Worm (Caenorhabditis elegans) whole organism, early embryonic: ENCODE results near the gene lpl-1.

Experiments used
- B0310.2 ChIP-seq: sonication (generic microtip); optimal IDR thresholded peaks from 2 replicates; lab custom pipeline; 2016; ENCODE audit warnings: mild to moderate bottlenecking, missing genetic modification characterization, missing compliant biosample characterization
- F13C5.2 ChIP-seq: sonication (generic microtip); optimal IDR thresholded peaks from 2 replicates; lab custom pipeline; 2017; ENCODE audit warnings: mild to moderate bottlenecking, missing genetic modification characterization, inconsistent platforms, missing compliant biosample characterization
- aly-1 ChIP-seq: sonication (generic microtip); optimal IDR thresholded peaks from 2 replicates; lab custom pipeline; 2016; ENCODE audit warnings: missing genetic modification characterization, missing compliant biosample characterization
- ama-1 ChIP-seq: fragments of 150-350 bp; optimal IDR thresholded peaks from 2 replicates; lab custom pipeline; 2014
- ceh-13 ChIP-seq: fragments of 200-800 bp; sonication (Bioruptor generic); optimal IDR thresholded peaks from 2 replicates; lab custom pipeline; 2018; ENCODE audit warnings: mild to moderate bottlenecking, missing genetic modification characterization, missing compliant biosample characterization
- ceh-36 ChIP-seq: sonication (generic microtip); optimal IDR thresholded peaks from 2 replicates; lab custom pipeline; 2016; ENCODE audit warnings: missing genetic modification characterization, inconsistent platforms, missing compliant biosample characterization
- ets-7 ChIP-seq: sonication (generic microtip); optimal IDR thresholded peaks from 2 replicates; lab custom pipeline; 2016; ENCODE audit warnings: missing genotype, missing genetic modification characterization, missing compliant biosample characterization
- flt-1 ChIP-seq: fragments of 200-800 bp; sonication (Bioruptor generic); IDR thresholded peaks from 2 replicates; pipeline ENCODE4 v1.3.6; 2022; ENCODE audit warnings: missing genetic modification characterization, missing compliant biosample characterization
- hmbx-1 ChIP-seq: sonication (generic microtip); optimal IDR thresholded peaks from 2 replicates; lab custom pipeline; 2016; ENCODE audit warnings: mild to moderate bottlenecking, missing genetic modification characterization, missing compliant biosample characterization
- hmg-4 ChIP-seq: fragments of 200-800 bp; sonication (Bioruptor generic); optimal IDR thresholded peaks from 2 replicates; lab custom pipeline; 2018; ENCODE audit warnings: mild to moderate bottlenecking, missing genetic modification characterization, missing compliant biosample characterization
- hnd-1 ChIP-seq: sonication (generic microtip); optimal IDR thresholded peaks from 2 replicates; lab custom pipeline; 2016; ENCODE audit warnings: missing genetic modification characterization, missing compliant biosample characterization
- pes-1 ChIP-seq: fragments of 200-800 bp; sonication (Bioruptor generic); IDR thresholded peaks from 2 replicates; pipeline ENCODE4 v1.3.6; 2022; ENCODE audit warnings: missing genetic modification reagents, missing genetic modification characterization, missing compliant biosample characterization
- scrt-1 ChIP-seq: fragments of 200-800 bp; sonication (Bioruptor generic); IDR thresholded peaks from 2 replicates; pipeline ENCODE4 v1.3.6; 2022; ENCODE audit warnings: missing genetic modification characterization, missing compliant biosample characterization
- sea-1 ChIP-seq: fragments of 200-800 bp; sonication (Bioruptor generic); conservative IDR thresholded peaks from 2 replicates; pipeline ENCODE4 v1.3.6; 2022; ENCODE audit warnings: missing genetic modification characterization, missing compliant biosample characterization
- tbx-11 ChIP-seq: fragments of 200-800 bp; sonication (Bioruptor generic); IDR thresholded peaks from 2 replicates; pipeline ENCODE4 v1.3.6; 2022; ENCODE audit warnings: missing genetic modification characterization, missing compliant biosample characterization
- tbx-37 ChIP-seq: fragments of 200-800 bp; sonication (Bioruptor generic); conservative IDR thresholded peaks from 2 replicates; pipeline ENCODE4 v1.3.6; 2022; ENCODE audit warnings: missing genetic modification reagents, missing genetic modification characterization, missing compliant biosample characterization
- tra-4 ChIP-seq: sonication (generic microtip); optimal IDR thresholded peaks from 2 replicates; lab custom pipeline; 2017; ENCODE audit warnings: missing genetic modification characterization, missing compliant biosample characterization

Gene lpl-1

ce11 chrIV:9090538-9091195, 3.2 kb downstream of the lpl-1 start:
- TF ChIP-seq hnd-1 (tag; lab: Kevin White, UChicago) (no peak), tbx-37 (no peak), aly-1 (tag; lab: Kevin White, UChicago) (no peak), B0310.2 (no peak), ceh-36 (tag; lab: Kevin White, UChicago) (no peak), scrt-1 (GFP tag; lab: Robert Waterston, UW) (no peak), ceh-13 (GFP tag; lab: Kevin White, UChicago) (no peak), sea-1 (no peak), hmg-4 (GFP tag; lab: Kevin White, UChicago) (no peak)

- TF ChIP-seq pes-1 (GFP tag; lab: Robert Waterston, UW): no peak
- TF ChIP-seq hnd-1 (tag; lab: Kevin White, UChicago): no peak
- TF ChIP-seq ets-7 (tag; lab: Kevin White, UChicago): no peak
- TF ChIP-seq tra-4 (tag; lab: Kevin White, UChicago): no peak
- TF ChIP-seq flt-1 (GFP tag; lab: Robert Waterston, UW): no peak
- no peak for TF ChIP-seq scrt-1 (GFP tag; lab: Robert Waterston, UW)
- TF ChIP-seq aly-1 (tag; lab: Kevin White, UChicago): no peak
- TF ChIP-seq ama-1 (lab: Kevin White, UChicago): no peak
- no peak for TF ChIP-seq F13C5.2 (tag; lab: Kevin White, UChicago)
- no peak for TF ChIP-seq tbx-11 (GFP tag; lab: Robert Waterston, UW)
- no peak for TF ChIP-seq B0310.2
- no peak for TF ChIP-seq ceh-13 (GFP tag; lab: Kevin White, UChicago)
- no peak for TF ChIP-seq hmbx-1
- no peak for TF ChIP-seq tbx-37
- no peak for TF ChIP-seq hmg-4 (GFP tag; lab: Kevin White, UChicago)
- no peak for TF ChIP-seq sea-1
- TF ChIP-seq ceh-36 (tag; lab: Kevin White, UChicago): no peak
Measured at ce11 chrIV:9088294-9088693, 5.5 kb downstream of the lpl-1 start, which contains the start of gene msa-1. TSS of gene msa-1 (plus strand) at chrIV:9088594.

ce11 chrIV:9082055-9082454, 11.8 kb downstream of the lpl-1 start, which contains the start of gene twk-8:
TSS of gene twk-8 (plus strand) at chrIV:9082355.
- TF ChIP-seq ceh-36 (tag; lab: Kevin White, UChicago) (no peak), tbx-11 (GFP tag; lab: Robert Waterston, UW) (no peak), tra-4 (tag; lab: Kevin White, UChicago) (no peak), hmbx-1 (no peak), scrt-1 (GFP tag; lab: Robert Waterston, UW) (no peak), ama-1 (lab: Kevin White, UChicago) (no peak), flt-1 (GFP tag; lab: Robert Waterston, UW) (no peak), F13C5.2 (tag; lab: Kevin White, UChicago) (no peak), sea-1 (no peak), ets-7 (tag; lab: Kevin White, UChicago) (no peak), B0310.2 (no peak), tbx-37 (no peak), pes-1 (GFP tag; lab: Robert Waterston, UW) (no peak), ceh-13 (GFP tag; lab: Kevin White, UChicago) (no peak), hmg-4 (GFP tag; lab: Kevin White, UChicago) (no peak)

ce11 chrIV:9080201-9080600, 13.6 kb downstream of the lpl-1 start:
- TF ChIP-seq ets-7 (tag; lab: Kevin White, UChicago): no peak
- TF ChIP-seq ceh-36 (tag; lab: Kevin White, UChicago): no peak
- no peak for TF ChIP-seq scrt-1 (GFP tag; lab: Robert Waterston, UW)
- TF ChIP-seq hmg-4 (GFP tag; lab: Kevin White, UChicago): no peak
- TF ChIP-seq aly-1 (tag; lab: Kevin White, UChicago): no peak
- TF ChIP-seq ama-1 (lab: Kevin White, UChicago): no peak

ce11 chrIV:9079330-9079729, 14.5 kb downstream of the lpl-1 start:
- no peak for TF ChIP-seq sea-1
- no peak for TF ChIP-seq tbx-11 (GFP tag; lab: Robert Waterston, UW)
- TF ChIP-seq tbx-37: no peak
- TF ChIP-seq B0310.2: no peak
- no peak for TF ChIP-seq ets-7 (tag; lab: Kevin White, UChicago)
- TF ChIP-seq ceh-36 (tag; lab: Kevin White, UChicago): no peak
- no peak for TF ChIP-seq flt-1 (GFP tag; lab: Robert Waterston, UW)
- no peak for TF ChIP-seq hnd-1 (tag; lab: Kevin White, UChicago)
- no peak for TF ChIP-seq scrt-1 (GFP tag; lab: Robert Waterston, UW)
- TF ChIP-seq aly-1 (tag; lab: Kevin White, UChicago): no peak
- TF ChIP-seq ama-1 (lab: Kevin White, UChicago): no peak
- TF ChIP-seq hmbx-1: no peak
- TF ChIP-seq pes-1 (GFP tag; lab: Robert Waterston, UW): no peak
- TF ChIP-seq hmg-4 (GFP tag; lab: Kevin White, UChicago): no peak
- no peak for TF ChIP-seq tra-4 (tag; lab: Kevin White, UChicago)
- TF ChIP-seq ceh-13 (GFP tag; lab: Kevin White, UChicago): no peak
- no peak for TF ChIP-seq F13C5.2 (tag; lab: Kevin White, UChicago)

- TF ChIP-seq ets-7 (tag; lab: Kevin White, UChicago): no peak
- TF ChIP-seq aly-1 (tag; lab: Kevin White, UChicago): no peak
- TF ChIP-seq tbx-11 (GFP tag; lab: Robert Waterston, UW): no peak
- TF ChIP-seq hnd-1 (tag; lab: Kevin White, UChicago): no peak
- TF ChIP-seq ama-1 (lab: Kevin White, UChicago): no peak
- no peak for TF ChIP-seq F13C5.2 (tag; lab: Kevin White, UChicago)
- TF ChIP-seq tbx-37: no peak
- TF ChIP-seq ceh-13 (GFP tag; lab: Kevin White, UChicago): no peak
- no peak for TF ChIP-seq hmg-4 (GFP tag; lab: Kevin White, UChicago)
- TF ChIP-seq sea-1: no peak
- TF ChIP-seq ceh-36 (tag; lab: Kevin White, UChicago): no peak
- TF ChIP-seq hmbx-1: no peak
- TF ChIP-seq scrt-1 (GFP tag; lab: Robert Waterston, UW): no peak
- TF ChIP-seq flt-1 (GFP tag; lab: Robert Waterston, UW): no peak
- TF ChIP-seq tra-4 (tag; lab: Kevin White, UChicago): no peak
- TF ChIP-seq pes-1 (GFP tag; lab: Robert Waterston, UW): no peak
- TF ChIP-seq B0310.2: no peak
Measured at ce11 chrIV:9078469-9078868, 15.4 kb downstream of the lpl-1 start, which contains the start of gene mans-4. TSS of gene mans-4 (minus strand) at chrIV:9078569.
